Fruit fly (Drosophila melanogaster): ENCODE data around the gene CG5676.

CG5676 gene

DNA sequence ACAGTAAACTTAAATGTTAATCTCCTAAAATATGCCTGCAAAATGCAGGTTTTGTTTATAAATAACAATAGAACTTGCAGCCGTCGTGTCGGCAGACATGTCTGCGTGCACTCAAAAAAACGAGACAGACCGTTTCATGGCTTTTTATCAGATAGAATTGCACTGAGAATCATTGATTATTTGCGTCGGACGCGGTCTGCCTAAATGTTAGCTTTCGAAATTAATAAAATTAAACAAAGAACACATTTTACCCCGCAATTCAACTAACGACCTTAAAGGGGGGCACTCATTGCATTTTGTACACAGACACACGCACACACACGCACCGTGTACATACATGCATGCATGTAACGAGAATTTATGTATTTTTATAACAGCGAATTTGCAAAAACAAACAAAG is 21.2 kb upstream of the CG5676 start (continued):
- TF ChIP-seq CG3838 (GFP tag; optimal IDR thresholded peaks at IDR 0.05) (no peak), Eip74EF (GFP tag; optimal IDR thresholded peaks at IDR 0.05) (no peak), ase (GFP tag; IDR thresholded peaks at IDR 0.05) (peak; percentile 25; the same call in 1 of the 3 replicates), CG1647 (GFP tag; optimal IDR thresholded peaks at IDR 0.05) (peak; percentile 36), pros (GFP tag; optimal IDR thresholded peaks at IDR 0.05) (no peak), fd3F (GFP tag; optimal IDR thresholded peaks at IDR 0.05) (no peak), CG34422 (GFP tag; IDR thresholded peaks at IDR 0.05) (peak; percentile 46; the same call in 1 of the 3 replicates), CG14014 (GFP tag; IDR thresholded peaks at IDR 0.05) (peak; percentile 28; the same call in 1 of the 2 replicates), HLH3B (GFP tag; IDR thresholded peaks at IDR 0.05) (no peak), CG12071 (GFP tag; optimal IDR thresholded peaks at IDR 0.05) (no peak), Dad (GFP tag; optimal IDR thresholded peaks at IDR 0.05) (peak; percentile 7), lov (optimal IDR thresholded peaks at IDR 0.05) (no peak), lov (GFP tag; IDR thresholded peaks at IDR 0.05) (0 out of 3 replicates have a peak, but pooled peaks have one; percentile 21), CG3407 (GFP tag; optimal IDR thresholded peaks at IDR 0.05) (peak; percentile 18), chinmo (GFP tag; IDR thresholded peaks at IDR 0.05; ENCODE audit: partially characterized antibody) (no peak; the same call in 3 of the 4 replicates), tll (GFP tag; optimal IDR thresholded peaks at IDR 0.05) (no peak), Scr (GFP tag; IDR thresholded peaks at IDR 0.05; ENCODE audit: partially characterized antibody) (no peak), CG4820 (GFP tag; optimal IDR thresholded peaks at IDR 0.05) (peak; percentile 25), zen (tag; optimal IDR thresholded peaks at IDR 0.05) (no peak), Neu2 (GFP tag; optimal IDR thresholded peaks at IDR 0.05; ENCODE audit: borderline replicate concordance) (no peak), CG12299 (tag; optimal IDR thresholded peaks at IDR 0.05) (no peak), peb (GFP tag; IDR thresholded peaks at IDR 0.05) (peak; percentile 11; the same call in 1 of the 2 replicates), cad (GFP tag; optimal IDR thresholded peaks at IDR 0.05) (no peak), CG15073 (GFP tag; optimal IDR thresholded peaks at IDR 0.05) (no peak), sqz (GFP tag; optimal IDR thresholded peaks at IDR 0.05) (no peak), CG2116 (GFP tag; optimal IDR thresholded peaks at IDR 0.05) (no peak), CG7786 (GFP tag; optimal IDR thresholded peaks at IDR 0.05) (peak; percentile 7), CG18011 (GFP tag; optimal IDR thresholded peaks at IDR 0.05) (peak; percentile 10), ara (GFP tag; IDR thresholded peaks at IDR 0.05) (no peak), cas (GFP tag; IDR thresholded peaks at IDR 0.05) (no peak), zfh1 (GFP tag; IDR thresholded peaks at IDR 0.05) (peak; percentile 62), ATbp (GFP tag; optimal IDR thresholded peaks at IDR 0.05) (no peak), NC2β (GFP tag; optimal IDR thresholded peaks at IDR 0.05) (peak; percentile 50), Chrac-16 (GFP tag; optimal IDR thresholded peaks at IDR 0.05) (peak; percentile 14), esg (GFP tag; conservative IDR thresholded peaks at IDR 0.05) (no peak), CG2889 (GFP tag; IDR thresholded peaks at IDR 0.05) (no peak), CG1529 (GFP tag; optimal IDR thresholded peaks at IDR 0.05) (no peak), croc (GFP tag; conservative IDR thresholded peaks at IDR 0.05) (no peak), h (optimal IDR thresholded peaks at IDR 0.05) (no peak), eve (GFP tag; optimal IDR thresholded peaks at IDR 0.05) (peak in 1 of 2 experiments; percentile 81), CG12236 (GFP tag; optimal IDR thresholded peaks at IDR 0.05) (peak; percentile 47), CG1792 (GFP tag; optimal IDR thresholded peaks at IDR 0.05) (peak; percentile 15), CG17829 (tag; optimal IDR thresholded peaks at IDR 0.05) (no peak), CG4617 (GFP tag; optimal IDR thresholded peaks at IDR 0.05; ENCODE audit: borderline replicate concordance) (peak; percentile 0), CG30403 (GFP tag; optimal IDR thresholded peaks at IDR 0.05) (peak; percentile 31), CG6791 (GFP tag; IDR thresholded peaks at IDR 0.05; ENCODE audit: partially characterized antibody) (no peak), Max (GFP tag; optimal IDR thresholded peaks at IDR 0.05) (no peak), shn (GFP tag; optimal IDR thresholded peaks at IDR 0.05) (peak; percentile 10), Side (GFP tag; optimal IDR thresholded peaks at IDR 0.05) (peak; percentile 39), bsh (GFP tag; optimal IDR thresholded peaks at IDR 0.05) (peak; percentile 9 to 22), gem (tag; optimal IDR thresholded peaks at IDR 0.05) (no peak)

All from whole organism, embryonic.